Worm (Caenorhabditis elegans) whole organism, late embryonic: Measurements from ENCODE around the gene srj-26.

ENCODE experiments used
- ama-1 ChIP-seq: fragments of 150-350 bp; optimal IDR thresholded peaks from 2 replicates; lab custom pipeline; 2014
- elt-2 ChIP-seq: sonication (generic microtip); optimal IDR thresholded peaks from 2 replicates; lab custom pipeline; 2016; ENCODE audit warnings: missing genetic modification reagents, missing genetic modification characterization, missing compliant biosample characterization
- nhr-232 ChIP-seq: sonication (generic microtip); optimal IDR thresholded peaks from 2 replicates; lab custom pipeline; 2016; ENCODE audit warnings: missing genetic modification characterization, missing compliant biosample characterization
- pha-4 ChIP-seq: fragments of 150-350 bp; optimal IDR thresholded peaks from 2 replicates; lab custom pipeline; 2018; ENCODE audit warnings: missing biosample characterization, missing genetic modification reagents, missing genetic modification characterization
- syd-9 ChIP-seq: sonication (generic microtip); optimal IDR thresholded peaks from 2 replicates; lab custom pipeline; 2016; ENCODE audit warnings: mild to moderate bottlenecking, missing genetic modification characterization, moderate library complexity, missing compliant biosample characterization
- tbx-2 ChIP-seq: sonication (generic microtip); optimal IDR thresholded peaks from 2 replicates; lab custom pipeline; 2016; ENCODE audit warnings: missing genetic modification characterization, missing compliant biosample characterization
- unc-42 ChIP-seq: sonication (generic microtip); optimal IDR thresholded peaks from 2 replicates; lab custom pipeline; 2016; ENCODE audit warnings: missing genotype, missing genetic modification characterization, missing compliant biosample characterization

DNA sequence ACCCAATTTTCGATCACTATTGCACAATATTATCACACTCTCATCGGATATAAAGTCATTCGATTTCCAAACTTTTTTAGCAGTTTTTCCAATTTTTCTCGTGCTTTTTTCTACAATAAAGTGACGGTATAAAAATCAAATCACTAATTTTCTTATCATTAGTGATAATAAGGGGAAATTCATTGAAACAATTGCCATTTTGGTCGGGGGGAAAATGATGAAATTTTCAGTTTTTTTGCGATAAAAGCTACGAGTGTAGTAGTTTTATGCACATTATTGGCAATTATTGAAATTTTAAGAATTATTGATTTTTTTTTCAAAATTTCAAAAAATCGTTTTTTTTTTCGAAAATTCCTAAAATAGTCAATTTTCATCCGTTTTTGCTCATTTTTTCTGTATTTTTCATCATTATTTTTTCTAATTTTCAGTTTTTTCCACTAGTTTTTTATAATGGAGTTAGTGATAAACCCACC, 41.5 kb downstream of the srj-26 start, which contains the start of gene ZK228.4:
- TF ChIP-seq pha-4 = no peak
- TF ChIP-seq elt-2 = peak; percentile 2
- TF ChIP-seq tbx-2 (tag; lab: Kevin White, UChicago) = no peak
- TF ChIP-seq ama-1 = no peak
- no peak for TF ChIP-seq nhr-232 (tag; lab: Kevin White, UChicago)
- TF ChIP-seq unc-42 (tag; lab: Kevin White, UChicago) = no peak
- no peak for TF ChIP-seq syd-9 (tag; lab: Kevin White, UChicago)
